Fruit fly (Drosophila melanogaster) whole organism, adult: ENCODE results near the gene lgs.

Experiments used
- CG11617 ChIP-seq: fragments of 200-800 bp; sonication (Bioruptor generic); optimal IDR thresholded peaks from 2 replicates; lab custom pipeline; 2017; ENCODE audit warnings: mild to moderate bottlenecking, missing biosample characterization, missing genetic modification reagents, missing genetic modification characterization
- CG12768 ChIP-seq: fragments of 200-800 bp; sonication (Bioruptor generic); optimal IDR thresholded peaks from 2 replicates; lab custom pipeline; 2017; ENCODE audit warnings: missing biosample characterization, missing genetic modification characterization, mild to moderate bottlenecking, moderate library complexity, missing genetic modification reagents
- CG14711 ChIP-seq: fragments of 200-800 bp; sonication (Bioruptor generic); optimal IDR thresholded peaks from 2 replicates; lab custom pipeline; 2018; ENCODE audit warnings: missing biosample characterization, mild to moderate bottlenecking, missing genetic modification characterization, moderate library complexity
- CG1620 ChIP-seq: fragments of 200-800 bp; sonication (Bioruptor generic); optimal IDR thresholded peaks from 2 replicates; lab custom pipeline; 2016; ENCODE audit warnings: missing biosample characterization, missing genetic modification characterization
- CG33017 ChIP-seq: fragments of 200-800 bp; sonication (Bioruptor generic); optimal IDR thresholded peaks from 2 replicates; lab custom pipeline; 2018; ENCODE audit warnings: missing biosample characterization, mild to moderate bottlenecking, missing genetic modification characterization, moderate library complexity
- CG5204 ChIP-seq: fragments of 200-800 bp; sonication (Bioruptor generic); optimal IDR thresholded peaks from 2 replicates; lab custom pipeline; 2016; ENCODE audit warnings: missing biosample characterization, missing genetic modification characterization
- CG7045 ChIP-seq: fragments of 200-800 bp; sonication (Bioruptor generic); optimal IDR thresholded peaks from 2 replicates; lab custom pipeline; 2017; ENCODE audit warnings: missing biosample characterization, mild to moderate bottlenecking, missing genetic modification characterization
- CG7101 ChIP-seq: fragments of 200-800 bp; sonication (Bioruptor generic); optimal IDR thresholded peaks from 2 replicates; lab custom pipeline; 2018; ENCODE audit warnings: missing biosample characterization, mild to moderate bottlenecking, missing genetic modification characterization, moderate library complexity
- Clk ChIP-seq: fragments of 200-800 bp; sonication (Bioruptor generic); optimal IDR thresholded peaks from 2 replicates; lab custom pipeline; 2017; ENCODE audit warnings: missing biosample characterization, missing genetic modification characterization
- Crg-1 ChIP-seq: fragments of 200-800 bp; sonication (Bioruptor generic); optimal IDR thresholded peaks from 2 replicates; lab custom pipeline; 2016; ENCODE audit warnings: missing biosample characterization, missing genetic modification characterization
- Hr96 ChIP-seq: fragments of 200-800 bp; sonication (Bioruptor generic); optimal IDR thresholded peaks from 2 replicates; lab custom pipeline; 2016; ENCODE audit warnings: missing biosample characterization, missing genetic modification characterization
- Mnt ChIP-seq: fragments of 200-800 bp; sonication (Bioruptor generic); optimal IDR thresholded peaks from 2 replicates; lab custom pipeline; 2016; ENCODE audit warnings: missing biosample characterization, mild to moderate bottlenecking, missing genetic modification characterization
- bab1 ChIP-seq: fragments of 200-800 bp; sonication (Bioruptor generic); optimal IDR thresholded peaks from 3 replicates; lab custom pipeline; 2019; ENCODE audit warnings: missing biosample characterization, mild to moderate bottlenecking, missing genetic modification characterization, moderate library complexity
- cic ChIP-seq: fragments of 200-800 bp; sonication (Bioruptor generic); optimal IDR thresholded peaks from 2 replicates; lab custom pipeline; 2017; ENCODE audit warnings: missing biosample characterization, mild to moderate bottlenecking, missing genetic modification characterization, moderate library complexity
- cnc ChIP-seq, 2 experiments: fragments of >200 bp; optimal IDR thresholded peaks; 2 replicates each; lab custom pipeline; 2017
- kay ChIP-seq: fragments of 200-800 bp; sonication (Bioruptor generic); peaks from one replicate; lab custom pipeline; 2016; ENCODE audit warnings: missing biosample characterization, missing genetic modification characterization, borderline replicate concordance
- ovo ChIP-seq: fragments of 200-800 bp; sonication (Bioruptor generic); optimal IDR thresholded peaks from 2 replicates; lab custom pipeline; 2016; ENCODE audit warnings: missing biosample characterization, missing genetic modification characterization
- pad ChIP-seq: fragments of 200-800 bp; sonication (Bioruptor generic); optimal IDR thresholded peaks from 3 replicates; lab custom pipeline; 2017; ENCODE audit warnings: missing biosample characterization, missing genetic modification characterization, mild to moderate bottlenecking, moderate library complexity, missing genetic modification reagents
- tj ChIP-seq: fragments of 200-800 bp; sonication (Bioruptor generic); optimal IDR thresholded peaks from 3 replicates; lab custom pipeline; 2017; ENCODE audit warnings: missing biosample characterization, mild to moderate bottlenecking, missing genetic modification characterization, moderate library complexity
- toe ChIP-seq: fragments of 200-800 bp; sonication (Bioruptor generic); optimal IDR thresholded peaks from 2 replicates; lab custom pipeline; 2016; ENCODE audit warnings: missing biosample characterization, missing genetic modification characterization

lgs gene

dm6 chr4:421772-422171 lies 21.9 kb downstream of the lgs start:
- no peak for TF ChIP-seq pad (GFP tag; lab: Kevin White, UChicago)
- TF ChIP-seq CG1620 (GFP tag; lab: Kevin White, UChicago), result no peak
- TF ChIP-seq CG5204 (GFP tag; lab: Kevin White, UChicago), result no peak
- no peak for TF ChIP-seq ovo (GFP tag; lab: Kevin White, UChicago)
- TF ChIP-seq CG14711 (tag; lab: Kevin White, UChicago), result no peak
- TF ChIP-seq CG11617 (GFP tag; lab: Kevin White, UChicago), result no peak
- TF ChIP-seq toe (GFP tag; lab: Kevin White, UChicago), result no peak
- TF ChIP-seq Crg-1 (GFP tag; lab: Kevin White, UChicago), result no peak
- no peak for TF ChIP-seq cnc (optimal IDR thresholded peaks at IDR 0.05; lab: Kevin White, UChicago)
- no peak for TF ChIP-seq bab1 (GFP tag; lab: Kevin White, UChicago)
- TF ChIP-seq cic (GFP tag; lab: Kevin White, UChicago), result no peak
- TF ChIP-seq tj (GFP tag; lab: Kevin White, UChicago), result no peak
- TF ChIP-seq CG7045 (GFP tag; lab: Kevin White, UChicago), result no peak
- no peak for TF ChIP-seq CG33017 (tag; lab: Kevin White, UChicago)

- TF ChIP-seq Crg-1 (GFP tag; lab: Kevin White, UChicago) (no peak), CG1620 (GFP tag; lab: Kevin White, UChicago) (no peak), CG7101 (tag; lab: Kevin White, UChicago) (no peak), Clk (GFP tag; lab: Kevin White, UChicago) (no peak), Hr96 (GFP tag; lab: Kevin White, UChicago) (no peak), CG5204 (GFP tag; lab: Kevin White, UChicago) (no peak), pad (GFP tag; lab: Kevin White, UChicago) (no peak), bab1 (GFP tag; lab: Kevin White, UChicago) (no peak), CG12768 (no peak), cnc (optimal IDR thresholded peaks at IDR 0.05; lab: Kevin White, UChicago) (no peak), toe (GFP tag; lab: Kevin White, UChicago) (no peak), kay (GFP tag; lab: Kevin White, UChicago) (no peak), CG7045 (GFP tag; lab: Kevin White, UChicago) (no peak), ovo (GFP tag; lab: Kevin White, UChicago) (no peak)
Observed at dm6 chr4:421025-421424, 22.7 kb downstream of the lgs start.

dm6 chr4:418701-419100 lies 25.0 kb downstream of the lgs start:
- TF ChIP-seq cic (GFP tag; lab: Kevin White, UChicago) (no peak), toe (GFP tag; lab: Kevin White, UChicago) (no peak), CG1620 (GFP tag; lab: Kevin White, UChicago) (no peak), CG33017 (tag; lab: Kevin White, UChicago) (no peak), CG11617 (GFP tag; lab: Kevin White, UChicago) (no peak), bab1 (GFP tag; lab: Kevin White, UChicago) (no peak), tj (GFP tag; lab: Kevin White, UChicago) (no peak), Clk (GFP tag; lab: Kevin White, UChicago) (no peak), CG12768 (no peak), cnc (optimal IDR thresholded peaks at IDR 0.05; lab: Kevin White, UChicago) (no peak), Mnt (no peak), CG7101 (tag; lab: Kevin White, UChicago) (no peak), kay (GFP tag; lab: Kevin White, UChicago) (no peak), CG7045 (GFP tag; lab: Kevin White, UChicago) (no peak), ovo (GFP tag; lab: Kevin White, UChicago) (no peak), Crg-1 (GFP tag; lab: Kevin White, UChicago) (no peak), CG5204 (GFP tag; lab: Kevin White, UChicago) (no peak), Hr96 (GFP tag; lab: Kevin White, UChicago) (no peak), pad (GFP tag; lab: Kevin White, UChicago) (no peak), CG14711 (tag; lab: Kevin White, UChicago) (no peak)

- TF ChIP-seq CG7045 (GFP tag; lab: Kevin White, UChicago) (no peak), CG14711 (tag; lab: Kevin White, UChicago) (peak; percentile 96), CG12768 (no peak), Clk (GFP tag; lab: Kevin White, UChicago) (no peak), CG5204 (GFP tag; lab: Kevin White, UChicago) (no peak), CG1620 (GFP tag; lab: Kevin White, UChicago) (no peak), cnc (optimal IDR thresholded peaks at IDR 0.05; lab: Kevin White, UChicago) (no peak), CG33017 (tag; lab: Kevin White, UChicago) (no peak), Mnt (no peak), cic (GFP tag; lab: Kevin White, UChicago) (peak; percentile 31), toe (GFP tag; lab: Kevin White, UChicago) (peak; percentile 19), CG7101 (tag; lab: Kevin White, UChicago) (peak; percentile 34), bab1 (GFP tag; lab: Kevin White, UChicago) (peak; percentile 23), Crg-1 (GFP tag; lab: Kevin White, UChicago) (no peak), CG11617 (GFP tag; lab: Kevin White, UChicago) (peak; percentile 19), Hr96 (GFP tag; lab: Kevin White, UChicago) (no peak)
Observed at dm6 chr4:416288-416687, 27.4 kb downstream of the lgs start.

- peak; percentile 47 for TF ChIP-seq pad (GFP tag; lab: Kevin White, UChicago)
Observed at dm6 chr4:415428-415911, 28.2 kb downstream of the lgs start.

- TF ChIP-seq cnc (optimal IDR thresholded peaks at IDR 0.05; lab: Kevin White, UChicago) (no peak), CG5204 (GFP tag; lab: Kevin White, UChicago) (no peak), CG11617 (GFP tag; lab: Kevin White, UChicago) (no peak), cic (GFP tag; lab: Kevin White, UChicago) (no peak), toe (GFP tag; lab: Kevin White, UChicago) (no peak), Clk (GFP tag; lab: Kevin White, UChicago) (no peak), CG12768 (no peak), kay (GFP tag; lab: Kevin White, UChicago) (no peak), bab1 (GFP tag; lab: Kevin White, UChicago) (no peak), tj (GFP tag; lab: Kevin White, UChicago) (no peak), CG7101 (tag; lab: Kevin White, UChicago) (no peak), ovo (GFP tag; lab: Kevin White, UChicago) (no peak), CG7045 (GFP tag; lab: Kevin White, UChicago) (no peak), Hr96 (GFP tag; lab: Kevin White, UChicago) (no peak), Crg-1 (GFP tag; lab: Kevin White, UChicago) (no peak), pad (GFP tag; lab: Kevin White, UChicago) (no peak), Mnt (no peak), CG14711 (tag; lab: Kevin White, UChicago) (no peak), CG1620 (GFP tag; lab: Kevin White, UChicago) (no peak), CG33017 (tag; lab: Kevin White, UChicago) (no peak)
Observed at dm6 chr4:411513-411912, 32.2 kb downstream of the lgs start.
